Worm (Caenorhabditis elegans) whole organism, L4 larva: Measurements from ENCODE around the gene ZK177.9.
A peak's percentile ranks its signal among the peaks of the same experiment; 100 is the strongest.

Source experiments
- D1046.2 ChIP-seq: fragments of 200-800 bp; sonication (Bioruptor generic); IDR thresholded peaks from 2 replicates; pipeline ENCODE4 v1.3.6; 2022; ENCODE audit warnings: missing genetic modification characterization, missing compliant biosample characterization
- F44E2.7 ChIP-seq: fragments of 200-800 bp; sonication (Bioruptor generic); IDR thresholded peaks from 2 replicates; pipeline ENCODE4 v2.1.2; 2022; ENCODE audit warnings: missing genetic modification characterization, missing compliant biosample characterization
- T20F7.1 ChIP-seq: fragments of 200-800 bp; sonication (Bioruptor generic); optimal IDR thresholded peaks from 2 replicates; lab custom pipeline; 2018; ENCODE audit warnings: mild to moderate bottlenecking, missing genetic modification characterization, missing compliant biosample characterization
- T26A8.4 ChIP-seq: fragments of 200-800 bp; sonication (Bioruptor generic); IDR thresholded peaks from 2 replicates; pipeline ENCODE4 v1.3.6; 2022; ENCODE audit warnings: missing genetic modification characterization, missing compliant biosample characterization
- ZK337.2 ChIP-seq: fragments of 200-800 bp; sonication (Bioruptor generic); IDR thresholded peaks from 2 replicates; pipeline ENCODE4 v1.3.6; 2022; ENCODE audit warnings: missing genetic modification reagents, missing genetic modification characterization, missing compliant biosample characterization
- attf-4 ChIP-seq: sonication (generic microtip); optimal IDR thresholded peaks from 3 replicates; lab custom pipeline; 2017; ENCODE audit warnings: missing biosample characterization, missing genetic modification characterization
- ceh-20 ChIP-seq: fragments of 200-800 bp; sonication (Bioruptor generic); IDR thresholded peaks from 2 replicates; pipeline ENCODE4 v1.3.6; 2022; ENCODE audit warnings: missing genetic modification reagents, missing genetic modification characterization, missing compliant biosample characterization
- ceh-32 ChIP-seq: sonication (generic microtip); optimal IDR thresholded peaks from 2 replicates; lab custom pipeline; 2016; ENCODE audit warnings: mild to moderate bottlenecking, missing genetic modification characterization, missing compliant biosample characterization; ENCODE audit not compliant: poor library complexity
- ceh-44 ChIP-seq: fragments of 200-800 bp; sonication (Bioruptor generic); IDR thresholded peaks from 2 replicates; pipeline ENCODE4 v1.3.6; 2022; ENCODE audit warnings: missing genetic modification reagents, missing genetic modification characterization, missing compliant biosample characterization
- ces-1 ChIP-seq: fragments of 150-350 bp; sonication (generic microtip); optimal IDR thresholded peaks from 4 replicates; lab custom pipeline; 2014; ENCODE audit warnings: missing biosample characterization, missing genetic modification reagents, missing genetic modification characterization
- daf-16 ChIP-seq, 3 experiments: sonication (generic microtip); optimal IDR thresholded peaks; 2 replicates each; lab custom pipeline; 2016 to 2017; ENCODE audit warnings: missing genetic modification characterization in 3 of 3, missing genetic modification reagents in 3 of 3, mild to moderate bottlenecking in 2 of 3, missing compliant biosample characterization in 2 of 3, missing biosample characterization in 1 of 3, moderate library complexity in 1 of 3
- dmd-6 ChIP-seq: fragments of 200-800 bp; sonication (Bioruptor generic); IDR thresholded peaks from 2 replicates; pipeline ENCODE4 v1.3.6; 2022; ENCODE audit warnings: missing genetic modification reagents, missing genetic modification characterization, missing compliant biosample characterization
- dmd-8 ChIP-seq: fragments of 200-800 bp; sonication (Bioruptor generic); IDR thresholded peaks from 2 replicates; pipeline ENCODE4 v1.3.6; 2022; ENCODE audit warnings: missing genetic modification characterization, missing compliant biosample characterization
- dpl-1 ChIP-seq: fragments of 150-350 bp; optimal IDR thresholded peaks from 2 replicates; lab custom pipeline; 2014; ENCODE audit warnings: missing biosample characterization, missing genetic modification reagents, missing genetic modification characterization
- dve-1 ChIP-seq: sonication (generic microtip); optimal IDR thresholded peaks from 2 replicates; lab custom pipeline; 2017; ENCODE audit warnings: antibody characterized with exemption, mild to moderate bottlenecking, missing genetic modification characterization, missing compliant biosample characterization; ENCODE audit not compliant: insufficient read depth
- egl-27 ChIP-seq: sonication (generic microtip); optimal IDR thresholded peaks from 3 replicates; lab custom pipeline; 2017; ENCODE audit warnings: missing biosample characterization, missing genetic modification reagents, missing genetic modification characterization
- fos-1 ChIP-seq: fragments of 150-350 bp; optimal IDR thresholded peaks from 2 replicates; lab custom pipeline; 2014; ENCODE audit warnings: missing biosample characterization, missing genetic modification characterization
- lim-7 ChIP-seq: fragments of 200-800 bp; sonication (Bioruptor generic); IDR thresholded peaks from 2 replicates; pipeline ENCODE4 v1.3.6; 2022; ENCODE audit warnings: missing genetic modification characterization, missing compliant biosample characterization
- lin-13 ChIP-seq: fragments of 150-350 bp; optimal IDR thresholded peaks from 2 replicates; lab custom pipeline; 2014; ENCODE audit warnings: missing biosample characterization, missing genetic modification reagents, missing genetic modification characterization
- lin-39 ChIP-seq: fragments of 150-350 bp; optimal IDR thresholded peaks from 2 replicates; lab custom pipeline; 2014; ENCODE audit warnings: missing biosample characterization, missing genetic modification reagents, missing genetic modification characterization
- lir-3 ChIP-seq: sonication (generic microtip); optimal IDR thresholded peaks from 2 replicates; lab custom pipeline; 2016; ENCODE audit warnings: mild to moderate bottlenecking, missing genetic modification characterization, missing compliant biosample characterization
- lsy-2 ChIP-seq, 2 experiments: fragments of 150-350 bp in 1 of 2; sonication (generic microtip) in 1 of 2; optimal IDR thresholded peaks; 2 replicates each; lab custom pipeline; 2014 to 2017; ENCODE audit warnings: missing biosample characterization in 2 of 2, missing genetic modification characterization in 2 of 2
- mdt-29 ChIP-seq: fragments of 200-800 bp; sonication (Bioruptor generic); IDR thresholded peaks from 2 replicates; pipeline ENCODE4 v1.3.6; 2022; ENCODE audit warnings: missing genetic modification reagents, missing genetic modification characterization, missing compliant biosample characterization
- mes-2 ChIP-seq: sonication (generic microtip); optimal IDR thresholded peaks from 2 replicates; lab custom pipeline; 2016; ENCODE audit warnings: missing genotype, mild to moderate bottlenecking, missing genetic modification characterization, missing compliant biosample characterization; ENCODE audit not compliant: poor library complexity, severe bottlenecking
- mxl-2 ChIP-seq: fragments of 200-800 bp; sonication (Bioruptor generic); conservative IDR thresholded peaks from 2 replicates; pipeline ENCODE4 v1.3.6; 2022; ENCODE audit warnings: missing genetic modification reagents, missing genetic modification characterization, missing compliant biosample characterization
- nhr-10 ChIP-seq: fragments of 150-350 bp; optimal IDR thresholded peaks from 2 replicates; lab custom pipeline; 2014; ENCODE audit warnings: missing biosample characterization, missing genetic modification characterization
- nhr-102 ChIP-seq: sonication (generic microtip); optimal IDR thresholded peaks from 2 replicates; lab custom pipeline; 2016; ENCODE audit warnings: mild to moderate bottlenecking, missing genetic modification characterization, moderate library complexity, missing compliant biosample characterization
- nhr-11 ChIP-seq: fragments of 150-350 bp; optimal IDR thresholded peaks from 2 replicates; lab custom pipeline; 2014; ENCODE audit warnings: missing biosample characterization, missing genetic modification characterization
- nhr-111 ChIP-seq: fragments of 200-800 bp; sonication (Bioruptor generic); optimal IDR thresholded peaks from 2 replicates; lab custom pipeline; 2018; ENCODE audit warnings: mild to moderate bottlenecking, missing genetic modification characterization, missing compliant biosample characterization
- nhr-25 ChIP-seq: sonication (generic microtip); optimal IDR thresholded peaks from 2 replicates; lab custom pipeline; 2017; ENCODE audit warnings: missing genetic modification characterization, mild to moderate bottlenecking, missing compliant biosample characterization, antibody characterized with exemption, moderate library complexity, borderline replicate concordance; ENCODE audit not compliant: insufficient read depth
- nhr-41 ChIP-seq: fragments of 200-800 bp; sonication (Bioruptor generic); IDR thresholded peaks from 2 replicates; pipeline ENCODE4 v1.3.6; 2022; ENCODE audit warnings: missing genetic modification reagents, missing genetic modification characterization, missing compliant biosample characterization
- nhr-42 ChIP-seq: fragments of 200-800 bp; sonication (Bioruptor generic); IDR thresholded peaks from 2 replicates; pipeline ENCODE4 v1.3.6; 2022; ENCODE audit warnings: missing genetic modification characterization, missing compliant biosample characterization
- pqm-1 ChIP-seq: sonication (generic microtip); optimal IDR thresholded peaks from 2 replicates; lab custom pipeline; 2017; ENCODE audit warnings: missing biosample characterization, missing genetic modification characterization
- saeg-2 ChIP-seq: fragments of 200-800 bp; sonication (Bioruptor generic); IDR thresholded peaks from 2 replicates; pipeline ENCODE4 v1.3.6; 2022; ENCODE audit warnings: missing genetic modification reagents, missing genetic modification characterization, missing compliant biosample characterization
- snpc-1.2 ChIP-seq: fragments of 200-800 bp; sonication (Bioruptor generic); IDR thresholded peaks from 2 replicates; pipeline ENCODE4 v1.3.6; 2022; ENCODE audit warnings: missing genetic modification reagents, missing genetic modification characterization, missing compliant biosample characterization
- snpc-4 ChIP-seq: fragments of 150-350 bp; optimal IDR thresholded peaks from 2 replicates; lab custom pipeline; 2014; ENCODE audit warnings: missing biosample characterization, missing genetic modification characterization
- spr-1 ChIP-seq: sonication (generic microtip); optimal IDR thresholded peaks from 2 replicates; lab custom pipeline; 2016; ENCODE audit warnings: mild to moderate bottlenecking, missing genetic modification characterization, missing compliant biosample characterization
- spr-3 ChIP-seq: fragments of 200-800 bp; sonication (Bioruptor generic); optimal IDR thresholded peaks from 2 replicates; lab custom pipeline; 2018; ENCODE audit warnings: mild to moderate bottlenecking, missing genetic modification characterization, missing compliant biosample characterization
- unc-39 ChIP-seq: sonication (generic microtip); optimal IDR thresholded peaks from 2 replicates; lab custom pipeline; 2017; ENCODE audit warnings: missing biosample characterization, missing genetic modification characterization
- vab-7 ChIP-seq: fragments of 200-800 bp; sonication (Bioruptor generic); IDR thresholded peaks from 2 replicates; pipeline ENCODE4 v1.3.6; 2022; ENCODE audit warnings: missing genetic modification reagents, missing genetic modification characterization, missing compliant biosample characterization
- zfp-3 ChIP-seq: fragments of 200-800 bp; sonication (Bioruptor generic); conservative IDR thresholded peaks from 2 replicates; pipeline ENCODE4 v1.3.6; 2022; ENCODE audit warnings: missing genetic modification reagents, missing genetic modification characterization, missing compliant biosample characterization
- zip-2 ChIP-seq: fragments of 150-350 bp; optimal IDR thresholded peaks from 2 replicates; lab custom pipeline; 2014; ENCODE audit warnings: missing biosample characterization, missing genetic modification characterization
- ztf-11 ChIP-seq: fragments of 150-350 bp; optimal IDR thresholded peaks from 2 replicates; lab custom pipeline; 2014; ENCODE audit warnings: missing biosample characterization, missing genetic modification characterization

Gene ZK177.9

DNA sequence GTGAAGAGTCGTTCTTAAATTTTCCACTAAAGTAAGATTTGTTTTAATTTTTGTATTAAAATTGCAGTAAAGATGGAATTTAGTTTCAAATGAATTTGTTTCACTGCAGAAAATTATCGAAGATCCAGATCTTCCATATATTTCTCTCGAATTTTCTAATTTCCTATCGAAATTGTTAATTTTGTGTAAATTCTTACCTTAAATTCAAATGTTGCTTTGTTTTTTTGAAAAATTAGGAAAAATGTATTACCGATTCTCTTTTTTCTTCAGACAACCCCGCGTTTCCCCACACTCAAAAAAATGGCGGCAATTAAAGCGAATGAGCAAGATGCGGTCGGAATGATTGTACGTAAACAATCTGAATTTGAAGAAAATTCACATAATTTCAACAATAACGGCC, 32.2 kb upstream of the ZK177.9 start, which contains the start of gene C17C3.6:
Gene C17C3.6, plus strand, starts transcription at position 301 of the 400 bp plus-strand sequence.
- TF ChIP-seq spr-3: no peak
- TF ChIP-seq ZK337.2 (GFP tag; lab: Robert Waterston, UW): no peak
- TF ChIP-seq zip-2: no peak
- TF ChIP-seq ceh-44 (GFP tag; lab: Robert Waterston, UW): no peak
- no peak for TF ChIP-seq spr-1 (tag; lab: Kevin White, UChicago)
- TF ChIP-seq vab-7: no peak
- no peak for TF ChIP-seq dve-1 (tag; lab: Kevin White, UChicago)
- no peak for TF ChIP-seq zfp-3 (GFP tag; lab: Robert Waterston, UW)
- no peak for TF ChIP-seq ces-1 (GFP tag; lab: Kevin White, UChicago)
- TF ChIP-seq pqm-1 (tag; lab: Kevin White, UChicago): no peak
- TF ChIP-seq lim-7 (GFP tag; lab: Robert Waterston, UW): no peak
- TF ChIP-seq unc-39 (tag; lab: Kevin White, UChicago): no peak
- no peak for TF ChIP-seq mes-2 (tag; lab: Kevin White, UChicago)
- no peak for TF ChIP-seq T26A8.4 (GFP tag; lab: Robert Waterston, UW)
- no peak for TF ChIP-seq nhr-10
- no peak for TF ChIP-seq lin-39
- no peak for TF ChIP-seq D1046.2 (GFP tag; lab: Robert Waterston, UW)
- TF ChIP-seq mxl-2 (GFP tag; lab: Robert Waterston, UW): no peak
- no peak for TF ChIP-seq attf-4
- TF ChIP-seq ceh-32 (tag; lab: Kevin White, UChicago): no peak

DNA sequence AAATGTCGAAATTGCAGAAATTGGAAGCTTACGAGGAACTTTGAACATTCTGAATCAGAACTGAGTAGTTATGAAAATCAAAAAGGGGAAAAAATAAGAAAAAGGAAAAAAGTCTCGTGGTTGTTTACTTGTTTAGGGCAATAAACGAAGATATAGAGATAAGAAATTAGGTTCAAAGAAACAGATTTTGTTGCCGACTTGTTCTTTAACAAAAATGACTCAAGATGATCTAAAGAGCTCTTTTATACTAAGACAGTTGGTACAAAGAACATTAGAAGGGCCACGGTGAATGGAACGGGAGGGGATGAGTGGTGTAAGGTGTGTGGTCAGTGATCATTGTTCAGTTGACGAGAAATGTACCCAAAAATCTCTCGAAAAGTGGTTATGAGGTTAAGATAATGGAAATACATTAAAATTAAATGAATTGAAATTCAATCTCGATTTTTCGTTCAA, 29.9 kb upstream of the ZK177.9 start, which contains the start of gene acdh-2:
Gene acdh-2, minus strand, starts transcription at position 51 of the 453 bp plus-strand sequence.
- TF ChIP-seq vab-7 (no peak), dpl-1 (no peak), daf-16 (GFP tag; optimal IDR thresholded peaks at IDR 0.05; lab: Kevin White, UChicago) (no peak), daf-16 (tag; optimal IDR thresholded peaks at IDR 0.05; lab: Kevin White, UChicago) (peak; percentile 2), pqm-1 (tag; lab: Kevin White, UChicago) (no peak), nhr-111 (GFP tag; lab: Kevin White, UChicago) (no peak), attf-4 (no peak), mxl-2 (GFP tag; lab: Robert Waterston, UW) (no peak), T20F7.1 (GFP tag; lab: Kevin White, UChicago) (no peak), nhr-25 (tag; lab: Kevin White, UChicago) (no peak), ztf-11 (tag; lab: Kevin White, UChicago) (no peak), dve-1 (tag; lab: Kevin White, UChicago) (peak; percentile 7), lir-3 (tag; lab: Kevin White, UChicago) (no peak)

ce11 chrII:5544764-5545163, 27.2 kb upstream of the ZK177.9 start, which contains the start of gene ins-13:
Gene ins-13 (minus strand): TSS chrII:5544864.
- no peak for TF ChIP-seq nhr-102 (tag; lab: Kevin White, UChicago)
- TF ChIP-seq nhr-42 (GFP tag; lab: Robert Waterston, UW): no peak
- no peak for TF ChIP-seq nhr-41 (GFP tag; lab: Robert Waterston, UW)
- no peak for TF ChIP-seq dpl-1
- TF ChIP-seq lsy-2 (tag; optimal IDR thresholded peaks at IDR 0.05; lab: Kevin White, UChicago): no peak

DNA sequence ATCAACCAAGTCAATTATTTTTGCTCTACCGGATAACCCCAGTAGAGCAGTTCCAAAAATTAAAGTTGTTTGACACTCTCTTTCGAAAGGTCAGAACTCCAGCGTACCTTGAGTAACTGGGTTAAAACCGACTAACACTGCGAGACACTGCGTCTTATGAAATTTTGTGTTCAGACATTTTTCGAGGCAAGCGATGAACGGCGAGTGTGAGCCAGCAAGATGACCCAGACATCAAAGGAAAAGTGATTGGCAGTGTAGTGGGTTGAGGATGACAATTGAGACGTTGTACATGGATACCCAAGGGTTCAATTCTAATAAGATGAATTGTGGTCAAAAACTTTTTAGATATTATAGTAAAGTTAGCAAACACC, 26.6 kb upstream of the ZK177.9 start:
- TF ChIP-seq fos-1 (tag; lab: Kevin White, UChicago) (no peak), nhr-42 (GFP tag; lab: Robert Waterston, UW) (peak; percentile 86), lin-13 (GFP tag; lab: Kevin White, UChicago) (peak; percentile 57), dmd-6 (GFP tag; lab: Robert Waterston, UW) (peak; percentile 80), egl-27 (tag; lab: Kevin White, UChicago) (peak; percentile 48), D1046.2 (GFP tag; lab: Robert Waterston, UW) (peak; percentile 59; the same call in 1 of the 2 replicates), nhr-11 (tag; lab: Kevin White, UChicago) (peak; percentile 62), ztf-11 (tag; lab: Kevin White, UChicago) (no peak), nhr-41 (GFP tag; lab: Robert Waterston, UW) (peak; percentile 46; the same call in 1 of the 2 replicates), F44E2.7 (GFP tag; lab: Robert Waterston, UW) (no peak), dpl-1 (peak; percentile 57), dve-1 (tag; lab: Kevin White, UChicago) (peak; percentile 96), T26A8.4 (GFP tag; lab: Robert Waterston, UW) (peak; percentile 4), snpc-1.2 (GFP tag; lab: Robert Waterston, UW) (no peak), daf-16 (GFP tag; optimal IDR thresholded peaks at IDR 0.05; lab: Kevin White, UChicago) (peak in 1 of 2 experiments; percentile 76), daf-16 (tag; optimal IDR thresholded peaks at IDR 0.05; lab: Kevin White, UChicago) (peak; percentile 81), snpc-4 (peak; percentile 92), mdt-29 (GFP tag; lab: Robert Waterston, UW) (peak; percentile 97), dmd-8 (GFP tag; lab: Robert Waterston, UW) (0 out of 2 replicates have a peak, but pooled peaks have one; percentile 4), ceh-20 (GFP tag; lab: Robert Waterston, UW) (peak; percentile 46), saeg-2 (GFP tag; lab: Robert Waterston, UW) (peak; percentile 47; the same call in 1 of the 2 replicates)
